Fruit fly (Drosophila melanogaster) whole organism, embryonic: ENCODE data around the gene Gdi.
A peak's percentile ranks its signal among the peaks of the same experiment; 100 is the strongest.

Experiments
- Aef1 ChIP-seq: fragments of 200-800 bp; sonication (Bioruptor generic); IDR thresholded peaks from 3 replicates; pipeline ENCODE4 v1.3.6; 2022; ENCODE audit warnings: missing biosample characterization, missing genetic modification characterization
- B-H2 ChIP-seq: fragments of 200-800 bp; sonication (Bioruptor generic); optimal IDR thresholded peaks from 2 replicates; lab custom pipeline; 2018; ENCODE audit warnings: missing biosample characterization, mild to moderate bottlenecking, missing genetic modification characterization
- CG10543 ChIP-seq: fragments of 200-800 bp; sonication (Bioruptor generic); optimal IDR thresholded peaks from 3 replicates; lab custom pipeline; 2017; ENCODE audit warnings: missing biosample characterization, mild to moderate bottlenecking, missing genetic modification characterization, moderate library complexity
- CG11696 ChIP-seq: fragments of 200-800 bp; sonication (Bioruptor generic); IDR thresholded peaks from 2 replicates; pipeline ENCODE4 v1.3.6; 2022; ENCODE audit warnings: missing biosample characterization, missing genetic modification characterization
- CG12219 ChIP-seq: fragments of 200-800 bp; sonication (Bioruptor generic); optimal IDR thresholded peaks from 3 replicates; lab custom pipeline; 2018; ENCODE audit warnings: missing biosample characterization, mild to moderate bottlenecking, missing genetic modification characterization
- CG15696 ChIP-seq: fragments of 200-800 bp; sonication (Bioruptor generic); optimal IDR thresholded peaks from 2 replicates; lab custom pipeline; 2019; ENCODE audit warnings: missing biosample characterization, mild to moderate bottlenecking, missing genetic modification characterization, moderate library complexity
- CG16815 ChIP-seq: fragments of 200-800 bp; sonication (Bioruptor generic); optimal IDR thresholded peaks from 3 replicates; lab custom pipeline; 2017; ENCODE audit warnings: missing biosample characterization, mild to moderate bottlenecking, missing genetic modification characterization
- CG18011 ChIP-seq: fragments of 200-800 bp; sonication (Bioruptor generic); optimal IDR thresholded peaks from 2 replicates; lab custom pipeline; 2017; ENCODE audit warnings: missing biosample characterization, missing genetic modification characterization, mild to moderate bottlenecking, moderate library complexity, missing genotype
- CG2678 ChIP-seq: fragments of 200-800 bp; sonication (Bioruptor generic); optimal IDR thresholded peaks from 3 replicates; lab custom pipeline; 2019; ENCODE audit warnings: missing biosample characterization, mild to moderate bottlenecking, missing genetic modification characterization, moderate library complexity
- CG2712 ChIP-seq: fragments of 200-800 bp; optimal IDR thresholded peaks from 3 replicates; lab custom pipeline; 2019; ENCODE audit warnings: missing biosample characterization, mild to moderate bottlenecking, missing genetic modification characterization, moderate library complexity
- CG32767 ChIP-seq: fragments of 200-800 bp; sonication (Bioruptor generic); IDR thresholded peaks from 2 replicates; pipeline ENCODE4 v1.3.6; 2022; ENCODE audit warnings: missing biosample characterization, missing genetic modification characterization
- CG3407 ChIP-seq: fragments of 200-800 bp; sonication (Bioruptor generic); optimal IDR thresholded peaks from 2 replicates; lab custom pipeline; 2018; ENCODE audit warnings: missing biosample characterization, mild to moderate bottlenecking, missing genetic modification characterization
- CG4360 ChIP-seq: fragments of 200-800 bp; sonication (Bioruptor generic); IDR thresholded peaks from 2 replicates; pipeline ENCODE4 v1.3.6; 2022; ENCODE audit warnings: missing biosample characterization, missing genetic modification characterization
- CG6654 ChIP-seq: fragments of 200-800 bp; sonication (Bioruptor generic); optimal IDR thresholded peaks from 2 replicates; lab custom pipeline; 2017; ENCODE audit warnings: missing biosample characterization, mild to moderate bottlenecking, missing genetic modification characterization
- CG8089 ChIP-seq: fragments of 200-800 bp; sonication (Bioruptor generic); optimal IDR thresholded peaks from 3 replicates; lab custom pipeline; 2016; ENCODE audit warnings: missing biosample characterization, missing genetic modification characterization
- CG8944 ChIP-seq: fragments of 200-800 bp; sonication (Bioruptor generic); optimal IDR thresholded peaks from 3 replicates; lab custom pipeline; 2016; ENCODE audit warnings: missing biosample characterization, missing genetic modification characterization
- CG9876 ChIP-seq: fragments of 200-800 bp; sonication (Bioruptor generic); optimal IDR thresholded peaks from 2 replicates; lab custom pipeline; 2016; ENCODE audit warnings: missing biosample characterization, missing genetic modification characterization
- CG9932 ChIP-seq: fragments of 200-800 bp; sonication (Bioruptor generic); IDR thresholded peaks from 2 replicates; pipeline ENCODE4 v1.3.6; 2022; ENCODE audit warnings: missing biosample characterization, missing genetic modification characterization
- CHES-1-like ChIP-seq: fragments of 200-800 bp; sonication (Bioruptor generic); optimal IDR thresholded peaks from 2 replicates; lab custom pipeline; 2016; ENCODE audit warnings: missing biosample characterization, missing genetic modification characterization
- Dbx ChIP-seq: fragments of 200-800 bp; sonication (Bioruptor generic); IDR thresholded peaks from 3 replicates; pipeline ENCODE4 v1.3.6; 2022; ENCODE audit warnings: missing biosample characterization, missing genetic modification characterization
- Dip3 ChIP-seq: fragments of 200-800 bp; sonication (Bioruptor generic); optimal IDR thresholded peaks from 3 replicates; lab custom pipeline; 2016; ENCODE audit warnings: missing biosample characterization, missing genetic modification characterization
- Doc3 ChIP-seq: fragments of 200-800 bp; sonication (Bioruptor generic); IDR thresholded peaks from 3 replicates; pipeline ENCODE4 v1.3.6; 2022; ENCODE audit warnings: missing biosample characterization, missing genetic modification characterization; ENCODE audit not compliant: partially characterized antibody
- Dref ChIP-seq: fragments of 200-800 bp; sonication (Bioruptor generic); IDR thresholded peaks from 2 replicates; pipeline ENCODE4 v1.3.6; 2022; ENCODE audit warnings: missing biosample characterization, missing genetic modification characterization
- Hmr ChIP-seq: fragments of 200-800 bp; sonication (Bioruptor generic); optimal IDR thresholded peaks from 3 replicates; lab custom pipeline; 2017; ENCODE audit warnings: mild to moderate bottlenecking, missing biosample characterization, missing genetic modification reagents, missing genetic modification characterization
- Lim3 ChIP-seq: fragments of 200-800 bp; sonication (Bioruptor generic); IDR thresholded peaks from 2 replicates; pipeline ENCODE4 v1.3.6; 2022; ENCODE audit warnings: missing biosample characterization, missing genetic modification characterization
- Nf-YB ChIP-seq: fragments of 200-800 bp; sonication (Bioruptor generic); optimal IDR thresholded peaks from 3 replicates; lab custom pipeline; 2019; ENCODE audit warnings: missing biosample characterization, mild to moderate bottlenecking, missing genetic modification characterization, moderate library complexity
- Ravus ChIP-seq: fragments of 200-800 bp; sonication (Bioruptor generic); IDR thresholded peaks from 2 replicates; pipeline ENCODE4 v1.3.6; 2022; ENCODE audit warnings: missing biosample characterization, missing genetic modification characterization
- Rx ChIP-seq: fragments of 200-800 bp; sonication (Bioruptor generic); IDR thresholded peaks from 2 replicates; pipeline ENCODE4 v1.3.6; 2022; ENCODE audit warnings: missing biosample characterization, missing genetic modification characterization
- Sin3A ChIP-seq: fragments of >200 bp; optimal IDR thresholded peaks from 2 replicates; lab custom pipeline; 2018
- Sox100B ChIP-seq: fragments of 200-800 bp; sonication (Bioruptor generic); optimal IDR thresholded peaks from 3 replicates; lab custom pipeline; 2018; ENCODE audit warnings: missing biosample characterization, mild to moderate bottlenecking, missing genetic modification characterization
- abd-A ChIP-seq: fragments of 200-800 bp; sonication (Bioruptor generic); optimal IDR thresholded peaks from 3 replicates; lab custom pipeline; 2019; ENCODE audit warnings: missing biosample characterization, mild to moderate bottlenecking, missing genetic modification characterization, moderate library complexity
- amos ChIP-seq: fragments of 200-800 bp; sonication (Bioruptor generic); IDR thresholded peaks from 2 replicates; pipeline ENCODE4 v1.3.6; 2022; ENCODE audit warnings: missing biosample characterization, missing genetic modification characterization; ENCODE audit not compliant: partially characterized antibody
- exex ChIP-seq: fragments of 200-800 bp; sonication (Bioruptor generic); optimal IDR thresholded peaks from 4 replicates; lab custom pipeline; 2018; ENCODE audit warnings: missing biosample characterization, mild to moderate bottlenecking, missing genetic modification characterization, moderate library complexity
- eyg ChIP-seq: fragments of 200-800 bp; sonication (Bioruptor generic); optimal IDR thresholded peaks from 3 replicates; lab custom pipeline; 2016; ENCODE audit warnings: missing biosample characterization, missing genetic modification characterization
- fru ChIP-seq: fragments of >200 bp; optimal IDR thresholded peaks from 2 replicates; lab custom pipeline; 2017
- grau ChIP-seq: fragments of 200-800 bp; optimal IDR thresholded peaks from 3 replicates; lab custom pipeline; 2019; ENCODE audit warnings: missing biosample characterization, mild to moderate bottlenecking, missing genetic modification characterization, moderate library complexity
- gt ChIP-seq: fragments of 200-800 bp; sonication (Bioruptor generic); IDR thresholded peaks from 2 replicates; pipeline ENCODE4 v1.3.6; 2022; ENCODE audit warnings: missing biosample characterization, missing genetic modification characterization
- lab ChIP-seq: fragments of 200-800 bp; sonication (Bioruptor generic); optimal IDR thresholded peaks from 3 replicates; lab custom pipeline; 2017; ENCODE audit warnings: missing biosample characterization, missing genetic modification characterization, mild to moderate bottlenecking, moderate library complexity, missing genetic modification reagents
- lola ChIP-seq, 3 experiments: fragments of >200 bp in 2 of 3; fragments of 200-800 bp in 1 of 3; sonication (Bioruptor generic) in 1 of 3; optimal IDR thresholded peaks; 2 replicates each; lab custom pipeline; 2017 to 2019; ENCODE audit warnings: missing biosample characterization in 3 of 3, missing genetic modification characterization in 3 of 3, mild to moderate bottlenecking in 1 of 3, moderate library complexity in 1 of 3
- lov ChIP-seq, 2 experiments: fragments of 200-800 bp in 1 of 2; fragments of >200 bp in 1 of 2; sonication (Bioruptor generic) in 1 of 2; IDR thresholded peaks in 1 of 2; optimal IDR thresholded peaks in 1 of 2; 2 replicates in 1 of 2; 3 replicates in 1 of 2; pipeline versions ENCODE4 v1.3.6 to Lab custom; 2017 to 2022; ENCODE audit warnings: missing biosample characterization in 1 of 2, missing genetic modification characterization in 1 of 2
- nerfin-2 ChIP-seq: fragments of 200-800 bp; sonication (Bioruptor generic); IDR thresholded peaks from 2 replicates; pipeline ENCODE4 v1.3.6; 2022; ENCODE audit warnings: missing biosample characterization, missing genetic modification characterization; ENCODE audit not compliant: partially characterized antibody
- prd ChIP-seq, 3 experiments: fragments of >200 bp in 2 of 3; fragments of 200-800 bp in 1 of 3; sonication (Bioruptor generic) in 1 of 3; optimal IDR thresholded peaks in 2 of 3; IDR thresholded peaks in 1 of 3; 2 replicates in 2 of 3; 3 replicates in 1 of 3; pipeline versions ENCODE4 v1.3.6 to Lab custom; 2017 to 2022; ENCODE audit warnings: missing biosample characterization in 1 of 3, missing genetic modification characterization in 1 of 3
- sc ChIP-seq, 3 experiments: fragments of >200 bp in 2 of 3; fragments of 200-800 bp in 1 of 3; sonication (Bioruptor generic) in 1 of 3; optimal IDR thresholded peaks; 2 replicates in 2 of 3; 3 replicates in 1 of 3; lab custom pipeline; 2017; ENCODE audit warnings: mild to moderate bottlenecking in 1 of 3, missing biosample characterization in 1 of 3, missing genetic modification characterization in 1 of 3, missing genetic modification reagents in 1 of 3
- scrt ChIP-seq: fragments of 200-800 bp; sonication (Bioruptor generic); optimal IDR thresholded peaks from 2 replicates; lab custom pipeline; 2018; ENCODE audit warnings: missing biosample characterization, mild to moderate bottlenecking, missing genetic modification characterization, moderate library complexity
- trem ChIP-seq: fragments of 200-800 bp; optimal IDR thresholded peaks from 3 replicates; lab custom pipeline; 2019; ENCODE audit warnings: missing biosample characterization, mild to moderate bottlenecking, missing genetic modification characterization, moderate library complexity
- unpg ChIP-seq: fragments of 200-800 bp; sonication (Bioruptor generic); optimal IDR thresholded peaks from 3 replicates; lab custom pipeline; 2018; ENCODE audit warnings: missing biosample characterization, mild to moderate bottlenecking, missing genetic modification characterization, moderate library complexity
- zf30C ChIP-seq: fragments of 200-800 bp; sonication (Bioruptor generic); optimal IDR thresholded peaks from 3 replicates; lab custom pipeline; 2018; ENCODE audit warnings: missing biosample characterization, mild to moderate bottlenecking, missing genetic modification characterization

The Gdi gene

dm6 chr2L:9449257-9449972 lies 45.3 kb downstream of the Gdi start (continued):
- TF ChIP-seq CG15696, result peak; percentile 98
- peak; percentile 73 for TF ChIP-seq CG18011 (GFP tag; lab: Kevin White, UChicago)
- TF ChIP-seq Lim3 (GFP tag; lab: Robert Waterston, UW), result peak; percentile 93
- peak; percentile 92 for TF ChIP-seq Rx (GFP tag; lab: Robert Waterston, UW)
- TF ChIP-seq gt (GFP tag; lab: Robert Waterston, UW), result peak; percentile 88
- peak; percentile 97 for TF ChIP-seq CG10543 (GFP tag; lab: Kevin White, UChicago)
- peak; percentile 91 for TF ChIP-seq B-H2
- TF ChIP-seq trem, result peak; percentile 93
- TF ChIP-seq lab (GFP tag; lab: Kevin White, UChicago), result peak; percentile 96
- no peak for TF ChIP-seq Sin3A (lab: Kevin White, UChicago)
- TF ChIP-seq CG32767 (GFP tag; lab: Robert Waterston, UW), result peak; percentile 95
- peak; percentile 65 for TF ChIP-seq CG8089
- TF ChIP-seq CG16815 (GFP tag; lab: Kevin White, UChicago), result peak; percentile 95
- TF ChIP-seq exex, result peak; percentile 72
- TF ChIP-seq CG4360 (GFP tag; lab: Robert Waterston, UW), result peak; percentile 63; the same call in 1 of the 2 replicates
- no peak for TF ChIP-seq Doc3
- TF ChIP-seq CG12219 (GFP tag; lab: Kevin White, UChicago), result peak; percentile 94
- no peak for TF ChIP-seq fru (lab: Kevin White, UChicago)
- no peak for TF ChIP-seq nerfin-2
- peak; percentile 95 for TF ChIP-seq grau (tag; lab: Kevin White, UChicago)
- peak; percentile 100 for TF ChIP-seq zf30C (GFP tag; lab: Kevin White, UChicago)
- no peak for TF ChIP-seq sc (optimal IDR thresholded peaks at IDR 0.05; lab: Kevin White, UChicago)
- TF ChIP-seq sc (GFP tag; optimal IDR thresholded peaks at IDR 0.05; lab: Kevin White, UChicago), result peak; percentile 96
- peak; percentile 92 for TF ChIP-seq Dbx
- peak; percentile 58 for TF ChIP-seq CG8944
- TF ChIP-seq CG9932 (GFP tag; lab: Robert Waterston, UW), result peak; percentile 96
- peak; percentile 80 for TF ChIP-seq CG9876
- TF ChIP-seq CG6654, result peak; percentile 85
- TF ChIP-seq CG2678, result peak; percentile 97
- TF ChIP-seq CG2712 (tag; lab: Kevin White, UChicago), result peak; percentile 98
- no peak for TF ChIP-seq lov (optimal IDR thresholded peaks at IDR 0.05; lab: Kevin White, UChicago)
- TF ChIP-seq lov (GFP tag; IDR thresholded peaks at IDR 0.05; lab: Robert Waterston, UW), result peak; percentile 88
- no peak for TF ChIP-seq prd (optimal IDR thresholded peaks at IDR 0.05; lab: Kevin White, UChicago)
- peak; percentile 99 for TF ChIP-seq prd (GFP tag; IDR thresholded peaks at IDR 0.05; lab: Robert Waterston, UW)
- peak; percentile 81 for TF ChIP-seq Nf-YB (GFP tag; lab: Kevin White, UChicago)
- peak; percentile 98 for TF ChIP-seq Sox100B
- TF ChIP-seq CG11696 (GFP tag; lab: Robert Waterston, UW), result peak; percentile 86
- peak; percentile 53 for TF ChIP-seq eyg (GFP tag; lab: Kevin White, UChicago)
- peak; percentile 87 for TF ChIP-seq Dip3 (GFP tag; lab: Kevin White, UChicago)
- peak; percentile 91 for TF ChIP-seq Aef1
- TF ChIP-seq CHES-1-like, result peak; percentile 11
- peak; percentile 91 for TF ChIP-seq unpg
- TF ChIP-seq Dref, result no peak
- TF ChIP-seq CG3407 (GFP tag; lab: Kevin White, UChicago), result peak; percentile 85
- peak; percentile 83 for TF ChIP-seq abd-A (tag; lab: Kevin White, UChicago)
- TF ChIP-seq scrt (GFP tag; lab: Kevin White, UChicago), result peak; percentile 88
- TF ChIP-seq amos, result peak; percentile 37
- TF ChIP-seq lola (GFP tag; optimal IDR thresholded peaks at IDR 0.05; lab: Kevin White, UChicago), result peak in 1 of 3 experiments; percentile 100
- peak; percentile 96 for TF ChIP-seq Hmr
- peak; percentile 52 for TF ChIP-seq Ravus (GFP tag; lab: Robert Waterston, UW)
